Worm (Caenorhabditis elegans): Measurements from ENCODE around the gene col-152.

DNA sequence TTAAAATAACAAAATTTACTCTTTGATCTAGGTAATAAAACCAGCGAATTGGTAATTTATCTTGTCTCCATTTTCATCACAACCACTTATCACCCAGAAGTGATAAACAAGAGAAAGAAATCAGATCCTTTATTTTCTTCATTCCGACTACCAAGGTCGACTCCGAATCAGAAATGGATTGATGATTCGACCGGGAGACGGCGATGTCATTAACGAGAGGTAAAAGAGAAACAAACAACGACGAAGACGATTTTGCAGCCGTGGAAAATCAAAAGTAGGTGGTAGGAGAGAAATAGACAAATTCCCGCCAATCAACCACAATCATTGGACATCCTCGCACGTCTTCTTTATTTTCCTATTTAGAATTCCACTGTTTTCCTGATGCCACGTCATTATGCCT lies 3.6 kb upstream of the col-152 start:
- TF ChIP-seq ceh-30 (tag; optimal IDR thresholded peaks at IDR 0.05) = no peak
- TF ChIP-seq unc-42 (tag; optimal IDR thresholded peaks at IDR 0.05) = no peak
- TF ChIP-seq unc-55 (GFP tag; optimal IDR thresholded peaks at IDR 0.05) = no peak
- no peak for TF ChIP-seq ref-2 (tag; optimal IDR thresholded peaks at IDR 0.05)
- TF ChIP-seq dmd-4 (tag; optimal IDR thresholded peaks at IDR 0.05; ENCODE audit: borderline replicate concordance) = no peak
- TF ChIP-seq unc-3 (GFP tag; conservative IDR thresholded peaks at IDR 0.05) = no peak
- TF ChIP-seq unc-3 (tag; optimal IDR thresholded peaks at IDR 0.05) = no peak
- TF ChIP-seq pha-4 (tag; optimal IDR thresholded peaks at IDR 0.05) = no peak
- no peak for TF ChIP-seq tbx-7 (tag; optimal IDR thresholded peaks at IDR 0.05)
- no peak for TF ChIP-seq F13H6.1 (tag; optimal IDR thresholded peaks at IDR 0.05)
- no peak for TF ChIP-seq ceh-6 (GFP tag; optimal IDR thresholded peaks at IDR 0.05)
- TF ChIP-seq T23F11.4 (GFP tag; optimal IDR thresholded peaks at IDR 0.05) = no peak

Measured in whole organism, late embryonic.